Fruit fly (Drosophila melanogaster) whole organism, prepupa: ENCODE measurements around the gene TTLL4A.

Experiments used
- Blimp-1 ChIP-seq: fragments of 200-800 bp; sonication (Bioruptor generic); optimal IDR thresholded peaks from 3 replicates; lab custom pipeline; 2017; ENCODE audit warnings: missing biosample characterization, missing genetic modification characterization, mild to moderate bottlenecking, moderate library complexity, missing genetic modification reagents
- CG3032 ChIP-seq: fragments of 200-800 bp; optimal IDR thresholded peaks from 2 replicates; lab custom pipeline; 2019; ENCODE audit warnings: missing biosample characterization, mild to moderate bottlenecking, missing genetic modification characterization, moderate library complexity
- CG31627 ChIP-seq: fragments of 200-800 bp; sonication (Bioruptor generic); optimal IDR thresholded peaks from 3 replicates; lab custom pipeline; 2016; ENCODE audit warnings: missing biosample characterization, missing genetic modification characterization
- CG6276 ChIP-seq: fragments of 200-800 bp; sonication (Bioruptor generic); optimal IDR thresholded peaks from 2 replicates; lab custom pipeline; 2017; ENCODE audit warnings: missing biosample characterization, mild to moderate bottlenecking, missing genetic modification characterization
- CG6792 ChIP-seq: fragments of 200-800 bp; sonication (Bioruptor generic); optimal IDR thresholded peaks from 3 replicates; lab custom pipeline; 2016; ENCODE audit warnings: missing biosample characterization, missing genetic modification characterization
- CG8319 ChIP-seq: fragments of 200-800 bp; sonication (Bioruptor generic); optimal IDR thresholded peaks from 3 replicates; lab custom pipeline; 2016; ENCODE audit warnings: missing biosample characterization, missing genetic modification characterization
- Eip78C ChIP-seq: fragments of 200-800 bp; sonication (Bioruptor generic); peaks from one replicate; lab custom pipeline; 2016; ENCODE audit warnings: missing biosample characterization, missing genetic modification characterization
- Hr39 ChIP-seq: fragments of 200-800 bp; sonication (Bioruptor generic); optimal IDR thresholded peaks from 2 replicates; lab custom pipeline; 2016; ENCODE audit warnings: missing biosample characterization, missing genetic modification characterization
- Sox102F ChIP-seq: fragments of 200-800 bp; sonication (Bioruptor generic); optimal IDR thresholded peaks from 2 replicates; lab custom pipeline; 2016; ENCODE audit warnings: missing biosample characterization, mild to moderate bottlenecking, missing genetic modification characterization
- Sox14 ChIP-seq: fragments of 200-800 bp; sonication (Bioruptor generic); optimal IDR thresholded peaks from 3 replicates; lab custom pipeline; 2016; ENCODE audit warnings: missing biosample characterization, missing genetic modification characterization
- acj6 ChIP-seq: fragments of 200-800 bp; sonication (Bioruptor generic); optimal IDR thresholded peaks from 3 replicates; lab custom pipeline; 2016; ENCODE audit warnings: missing biosample characterization, missing genetic modification characterization
- cyc ChIP-seq: fragments of 200-800 bp; sonication (Bioruptor generic); optimal IDR thresholded peaks from 3 replicates; lab custom pipeline; 2016; ENCODE audit warnings: missing biosample characterization, missing genetic modification characterization
- pdm3 ChIP-seq: fragments of 200-800 bp; sonication (Bioruptor generic); optimal IDR thresholded peaks from 3 replicates; lab custom pipeline; 2016; ENCODE audit warnings: missing biosample characterization, missing genetic modification characterization
- ss ChIP-seq, 2 experiments: fragments of 200-800 bp; sonication (Bioruptor generic); optimal IDR thresholded peaks; 2 replicates in 1 of 2; 3 replicates in 1 of 2; lab custom pipeline; 2017 to 2018; ENCODE audit warnings: mild to moderate bottlenecking in 2 of 2, missing biosample characterization in 2 of 2, missing genetic modification characterization in 2 of 2, moderate library complexity in 1 of 2

dm6 chr2L:11021606-11022005, 32.4 kb downstream of the TTLL4A start:
- TF ChIP-seq acj6 (peak; percentile 44), cyc (GFP tag; lab: Kevin White, UChicago) (peak; percentile 27), CG6276 (no peak), CG6792 (GFP tag; lab: Kevin White, UChicago) (peak; percentile 24), Blimp-1 (GFP tag; lab: Kevin White, UChicago) (no peak), pdm3 (peak; percentile 25), Sox14 (GFP tag; lab: Kevin White, UChicago) (peak; percentile 41), ss (GFP tag; optimal IDR thresholded peaks at IDR 0.05; lab: Kevin White, UChicago) (no peak), Sox102F (GFP tag; lab: Kevin White, UChicago) (peak; percentile 9), Eip78C (peak; percentile 83), Hr39 (GFP tag; lab: Kevin White, UChicago) (peak; percentile 39), CG3032 (tag; lab: Kevin White, UChicago) (no peak), CG8319 (GFP tag; lab: Kevin White, UChicago) (no peak), CG31627 (GFP tag; lab: Kevin White, UChicago) (peak; percentile 54)
